Worm (Caenorhabditis elegans): ENCODE measurements around the gene F40G12.5.

Gene F40G12.5

ce11 chrV:14290636-14291035, 20.0 kb upstream of the F40G12.5 start, which contains the start of gene F14D7.18:
Gene F14D7.18, minus strand, starts transcription at chrV:14290736.
- TF ChIP-seq nhr-90 (tag; optimal IDR thresholded peaks at IDR 0.05): no peak
- TF ChIP-seq C17E4.6 (GFP tag; IDR thresholded peaks at IDR 0.05): no peak
- TF ChIP-seq tbp1 (GFP tag; optimal IDR thresholded peaks at IDR 0.05): no peak
- no peak for TF ChIP-seq ztf-3 (GFP tag; optimal IDR thresholded peaks at IDR 0.05)
- TF ChIP-seq F22D6.2 (tag; optimal IDR thresholded peaks at IDR 0.05): no peak
- TF ChIP-seq dpff-1 (tag; optimal IDR thresholded peaks at IDR 0.05): no peak
- no peak for TF ChIP-seq rcor-1 (GFP tag; IDR thresholded peaks at IDR 0.05)
- TF ChIP-seq madf-6 (GFP tag; IDR thresholded peaks at IDR 0.05): no peak
- no peak for TF ChIP-seq ztf-25 (GFP tag; IDR thresholded peaks at IDR 0.05)
- TF ChIP-seq T26A5.8 (tag; optimal IDR thresholded peaks at IDR 0.05): no peak

DNA sequence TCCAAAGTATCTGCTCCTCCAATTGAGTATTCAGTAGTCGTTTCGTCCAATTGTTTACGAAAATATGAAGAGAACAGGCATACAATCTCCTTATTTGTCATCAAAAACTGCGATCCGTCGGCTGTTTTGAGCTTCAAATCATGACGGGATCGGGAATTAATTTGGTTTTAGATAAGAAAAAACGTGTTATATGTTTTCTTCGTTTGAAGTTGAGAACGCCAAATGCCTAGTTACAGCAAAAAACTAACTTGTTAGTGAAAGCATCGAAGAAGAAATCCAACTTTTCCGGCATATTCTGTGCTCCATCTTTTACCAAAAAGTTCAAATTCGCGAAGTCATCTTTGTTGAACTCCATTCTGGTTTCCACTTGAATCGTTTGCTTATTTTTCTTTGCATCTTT, 18.7 kb upstream of the F40G12.5 start, which contains the start of gene F14D7.1:
F14D7.1 (minus strand) TSS at position 101 of the 400 bp plus-strand sequence.
- no peak for TF ChIP-seq cebp-1 (GFP tag; IDR thresholded peaks at IDR 0.05)
- no peak for TF ChIP-seq cebp-1 (tag; optimal IDR thresholded peaks at IDR 0.05)
- TF ChIP-seq nhr-80 (tag; optimal IDR thresholded peaks at IDR 0.05): no peak
- TF ChIP-seq mel-28 (tag; optimal IDR thresholded peaks at IDR 0.05; ENCODE audit: borderline replicate concordance): no peak
- no peak for TF ChIP-seq zfh-2 (GFP tag; conservative IDR thresholded peaks at IDR 0.05)
- no peak for TF ChIP-seq Y53F4B.3 (GFP tag; IDR thresholded peaks at IDR 0.05)
- TF ChIP-seq F22D6.2 (tag; optimal IDR thresholded peaks at IDR 0.05): no peak
- TF ChIP-seq madf-3 (GFP tag; IDR thresholded peaks at IDR 0.05): no peak
- TF ChIP-seq C06A6.2 (GFP tag; conservative IDR thresholded peaks at IDR 0.05): no peak
- no peak for TF ChIP-seq unc-62 (GFP tag; optimal IDR thresholded peaks at IDR 0.05)
- TF ChIP-seq dpl-1 (GFP tag; optimal IDR thresholded peaks at IDR 0.05): no peak
- no peak for TF ChIP-seq ekl-4 (GFP tag; IDR thresholded peaks at IDR 0.05)
- no peak for TF ChIP-seq B0035.1 (tag; optimal IDR thresholded peaks at IDR 0.05)
- no peak for TF ChIP-seq snpc-3.4 (tag; optimal IDR thresholded peaks at IDR 0.05)
- TF ChIP-seq ztf-3 (GFP tag; optimal IDR thresholded peaks at IDR 0.05): no peak
- no peak for TF ChIP-seq sdz-38 (tag; optimal IDR thresholded peaks at IDR 0.05)
- no peak for TF ChIP-seq dox-1 (GFP tag; IDR thresholded peaks at IDR 0.05)
- TF ChIP-seq lag-1 (GFP tag; IDR thresholded peaks at IDR 0.05): no peak

DNA sequence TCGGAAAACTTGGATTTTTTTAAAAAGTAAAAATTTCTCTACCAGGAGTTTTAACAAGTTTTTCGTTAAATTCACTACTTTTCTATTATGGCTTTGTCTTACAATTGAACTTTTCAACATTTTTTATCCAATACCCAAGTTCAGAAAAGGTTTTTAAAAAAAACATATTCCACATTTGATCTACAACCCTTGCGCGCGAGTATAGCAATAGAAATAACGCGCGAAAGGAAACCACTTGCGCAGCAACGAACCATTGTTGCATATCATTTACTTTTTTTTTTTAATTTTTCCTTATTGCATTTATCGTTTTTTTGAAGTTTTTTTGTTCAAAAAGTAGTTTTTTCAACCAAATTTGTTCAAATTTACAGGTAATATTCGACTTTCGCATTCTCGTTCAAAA, 15.2 kb upstream of the F40G12.5 start, which contains the start of gene F40G12.11:
F40G12.11 (plus strand) TSS at position 369 of the 400 bp plus-strand sequence.
- TF ChIP-seq efl-1 (GFP tag; optimal IDR thresholded peaks at IDR 0.05) (peak; percentile 78), madf-6 (GFP tag; IDR thresholded peaks at IDR 0.05) (peak; percentile 52; the same call in 1 of the 2 replicates), hlh-12 (tag; optimal IDR thresholded peaks at IDR 0.05) (no peak), dpl-1 (GFP tag; optimal IDR thresholded peaks at IDR 0.05) (peak; percentile 34), ztf-18 (tag; optimal IDR thresholded peaks at IDR 0.05) (no peak), madf-8 (GFP tag; conservative IDR thresholded peaks at IDR 0.05) (0 out of 2 replicates have a peak, but pooled peaks have one; percentile 18), ama-1 (optimal IDR thresholded peaks at IDR 0.05) (no peak), ama-1 (GFP tag; optimal IDR thresholded peaks at IDR 0.05) (no peak)

- TF ChIP-seq Y56A3A.18 (GFP tag; IDR thresholded peaks at IDR 0.05): no peak
- TF ChIP-seq lir-1 (GFP tag; conservative IDR thresholded peaks at IDR 0.05): no peak
- no peak for TF ChIP-seq snpc-1.3 (tag; optimal IDR thresholded peaks at IDR 0.05; ENCODE audit: insufficient read depth)
- no peak for TF ChIP-seq atf-7 (tag; optimal IDR thresholded peaks at IDR 0.05)
- no peak for TF ChIP-seq die-1 (tag; optimal IDR thresholded peaks at IDR 0.05)
- no peak for TF ChIP-seq rcor-1 (GFP tag; IDR thresholded peaks at IDR 0.05)
- no peak for TF ChIP-seq cebp-1 (GFP tag; IDR thresholded peaks at IDR 0.05)
- TF ChIP-seq cebp-1 (tag; optimal IDR thresholded peaks at IDR 0.05): no peak
- TF ChIP-seq T07F8.4 (tag; optimal IDR thresholded peaks at IDR 0.05): no peak
- no peak for TF ChIP-seq nhr-179 (tag; optimal IDR thresholded peaks at IDR 0.05)
- no peak for TF ChIP-seq athp-1 (tag; optimal IDR thresholded peaks at IDR 0.05)
These were observed 12.6 kb upstream of the F40G12.5 start, which contains the start of gene F40G12.10 for ce11 chrV:14283241-14283640. Gene F40G12.10, plus strand, starts transcription at chrV:14283541.

Measured in whole organism, young adult.